Worm (Caenorhabditis elegans) whole organism, midembryonic: Measurements from ENCODE around the gene tag-325.

ENCODE experiments used
- T22C8.4 ChIP-seq: fragments of 200-800 bp; sonication (Bioruptor generic); IDR thresholded peaks from 2 replicates; pipeline ENCODE4 v1.3.6; 2022; ENCODE audit warnings: missing genetic modification characterization, missing compliant biosample characterization
- cog-1 ChIP-seq: sonication (generic microtip); optimal IDR thresholded peaks from 2 replicates; lab custom pipeline; 2016; ENCODE audit warnings: missing genetic modification characterization, missing compliant biosample characterization
- flt-1 ChIP-seq: fragments of 200-800 bp; sonication (Bioruptor generic); IDR thresholded peaks from 2 replicates; pipeline ENCODE4 v1.3.6; 2022; ENCODE audit warnings: missing genetic modification characterization, missing compliant biosample characterization
- klf-2 ChIP-seq: fragments of 200-800 bp; sonication (Bioruptor generic); conservative IDR thresholded peaks from 2 replicates; pipeline ENCODE4 v1.3.6; 2022; ENCODE audit warnings: missing genetic modification reagents, missing genetic modification characterization, missing compliant biosample characterization
- med-1 ChIP-seq: sonication (generic microtip); optimal IDR thresholded peaks from 2 replicates; lab custom pipeline; 2017; ENCODE audit warnings: missing genetic modification characterization, mild to moderate bottlenecking, missing compliant biosample characterization, antibody characterized with exemption, missing genetic modification reagents; ENCODE audit not compliant: insufficient read depth
- ref-1 ChIP-seq: fragments of 200-800 bp; sonication (Bioruptor generic); conservative IDR thresholded peaks from 2 replicates; pipeline ENCODE4 v1.3.6; 2022; ENCODE audit warnings: missing genetic modification reagents, missing genetic modification characterization, missing compliant biosample characterization
- tab-1 ChIP-seq: fragments of 200-800 bp; sonication (Bioruptor generic); IDR thresholded peaks from 2 replicates; pipeline ENCODE4 v1.3.6; 2022; ENCODE audit warnings: missing genetic modification characterization, missing compliant biosample characterization
- ztf-23 ChIP-seq: fragments of 200-800 bp; sonication (Bioruptor generic); IDR thresholded peaks from 2 replicates; pipeline ENCODE4 v1.3.6; 2022; ENCODE audit warnings: missing genetic modification reagents, missing genetic modification characterization, missing compliant biosample characterization
- ztf-29 ChIP-seq: fragments of 200-800 bp; sonication (Bioruptor generic); IDR thresholded peaks from 2 replicates; pipeline ENCODE4 v1.3.6; 2022; ENCODE audit warnings: missing genetic modification reagents, missing genetic modification characterization, missing compliant biosample characterization

Gene tag-325

DNA sequence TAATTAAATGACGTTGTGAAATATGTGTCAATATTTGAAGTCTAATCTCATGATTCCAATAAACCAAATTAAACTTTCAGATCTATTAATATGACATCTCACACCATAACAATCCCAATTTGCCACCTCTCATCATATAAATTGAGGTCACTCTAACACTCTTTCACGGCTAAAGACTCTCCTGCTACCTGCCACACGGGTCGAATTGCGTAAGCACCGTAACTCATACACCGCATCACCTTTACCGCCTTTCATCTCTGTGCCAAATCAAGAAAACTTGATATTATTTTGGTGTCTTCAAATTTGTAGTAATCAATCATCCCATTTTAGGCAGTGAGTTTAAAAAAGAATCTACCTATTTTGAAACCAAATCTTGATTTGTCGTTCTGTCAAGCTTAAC is 9.7 kb downstream of the tag-325 start:
- TF ChIP-seq klf-2 (GFP tag; lab: Robert Waterston, UW) = no peak
- TF ChIP-seq cog-1 (tag; lab: Kevin White, UChicago) = no peak

ce11 chrIII:4808089-4808488 is 11.5 kb downstream of the tag-325 start:
- TF ChIP-seq klf-2 (GFP tag; lab: Robert Waterston, UW) = no peak
- TF ChIP-seq flt-1 (GFP tag; lab: Robert Waterston, UW) = no peak
- TF ChIP-seq cog-1 (tag; lab: Kevin White, UChicago) = no peak
- no peak for TF ChIP-seq med-1 (GFP tag; lab: Kevin White, UChicago)
- TF ChIP-seq ztf-29 = no peak
- no peak for TF ChIP-seq T22C8.4 (GFP tag; lab: Robert Waterston, UW)
- no peak for TF ChIP-seq tab-1
- TF ChIP-seq ztf-23 = no peak
- no peak for TF ChIP-seq ref-1 (GFP tag; lab: Robert Waterston, UW)

- TF ChIP-seq cog-1 (tag; lab: Kevin White, UChicago) (no peak), ztf-29 (no peak), ztf-23 (no peak)
Measured at ce11 chrIII:4809526-4810153, 13.0 kb downstream of the tag-325 start, which contains the start of gene pal-1. TSS of gene pal-1 (minus strand) at chrIII:4809576.

DNA sequence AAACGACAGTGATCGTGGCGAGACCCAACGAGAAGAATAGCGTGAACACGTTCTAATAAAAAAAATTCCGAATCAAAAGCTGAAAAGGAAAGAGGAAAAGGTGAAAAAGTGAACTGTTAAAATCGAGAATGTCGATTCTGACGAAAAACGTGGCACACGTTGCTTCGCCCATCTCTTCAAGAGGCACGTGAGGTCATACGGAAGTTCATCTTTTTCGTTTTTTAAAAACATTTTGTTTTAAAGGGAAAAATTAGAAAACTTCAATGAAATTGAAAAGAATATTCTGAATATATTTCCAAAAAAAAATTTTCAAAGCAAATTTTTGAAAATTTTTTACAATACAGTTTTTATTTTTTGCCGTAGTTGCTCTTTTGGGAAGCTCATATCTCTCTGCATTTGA is 14.6 kb downstream of the tag-325 start, which contains the start of gene C38D4.7:
TSS of gene C38D4.7 (minus strand) at position 101 of the 400 bp plus-strand sequence.
- TF ChIP-seq klf-2 (GFP tag; lab: Robert Waterston, UW) (no peak), ztf-23 (no peak), flt-1 (GFP tag; lab: Robert Waterston, UW) (no peak), tab-1 (no peak), T22C8.4 (GFP tag; lab: Robert Waterston, UW) (no peak), ref-1 (GFP tag; lab: Robert Waterston, UW) (no peak), cog-1 (tag; lab: Kevin White, UChicago) (no peak), med-1 (GFP tag; lab: Kevin White, UChicago) (no peak), ztf-29 (no peak)

DNA sequence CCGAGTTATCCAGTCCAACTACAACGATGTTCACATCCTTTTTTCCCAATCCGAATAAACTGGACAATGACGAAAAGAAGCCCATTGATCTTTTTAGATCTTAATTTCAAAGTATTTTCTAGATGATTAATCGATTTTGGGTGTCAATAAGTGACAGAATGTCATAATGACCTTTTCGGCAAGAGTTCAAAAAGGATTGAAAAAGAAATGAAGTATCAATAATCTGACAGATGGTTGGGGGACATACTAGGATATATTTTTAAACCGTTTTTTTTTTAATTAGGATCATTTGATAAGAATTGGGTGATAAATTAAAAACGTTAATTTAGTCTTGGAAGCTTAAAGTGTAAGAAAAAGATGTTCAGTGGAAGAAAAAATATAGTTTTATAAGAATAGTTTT is 18.1 kb downstream of the tag-325 start, which contains the start of gene arl-6:
TSS of gene arl-6 (minus strand) at position 101 of the 400 bp plus-strand sequence.
- TF ChIP-seq med-1 (GFP tag; lab: Kevin White, UChicago) = no peak
- no peak for TF ChIP-seq cog-1 (tag; lab: Kevin White, UChicago)
- no peak for TF ChIP-seq tab-1
- TF ChIP-seq T22C8.4 (GFP tag; lab: Robert Waterston, UW) = no peak
- no peak for TF ChIP-seq ztf-29
- no peak for TF ChIP-seq klf-2 (GFP tag; lab: Robert Waterston, UW)
- TF ChIP-seq ztf-23 = no peak
- no peak for TF ChIP-seq ref-1 (GFP tag; lab: Robert Waterston, UW)
- no peak for TF ChIP-seq flt-1 (GFP tag; lab: Robert Waterston, UW)

DNA sequence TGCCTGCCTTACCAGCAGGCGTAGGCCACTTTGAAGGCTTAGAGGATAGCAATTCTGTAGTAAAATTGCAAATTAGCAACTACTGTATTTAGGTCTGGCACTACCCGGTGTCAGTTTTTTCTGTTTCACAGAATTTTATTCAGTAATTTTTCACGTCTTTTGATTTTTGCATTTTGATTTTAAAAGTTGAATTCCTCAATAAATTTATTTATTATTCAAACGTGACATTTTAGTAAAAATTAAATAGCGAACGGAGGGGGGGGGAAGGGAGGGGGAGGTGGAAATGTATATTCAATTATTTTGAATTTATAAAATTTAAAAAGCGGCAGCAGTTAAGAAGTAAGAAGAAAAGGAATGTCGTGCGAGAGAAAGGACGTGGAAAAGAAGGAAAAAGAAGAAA is 20.6 kb downstream of the tag-325 start, which contains the start of gene F26A1.4:
TSS of gene F26A1.4 (plus strand) at position 301 of the 400 bp plus-strand sequence.
- TF ChIP-seq med-1 (GFP tag; lab: Kevin White, UChicago) = no peak
- no peak for TF ChIP-seq klf-2 (GFP tag; lab: Robert Waterston, UW)
- TF ChIP-seq ztf-29 = no peak
- TF ChIP-seq cog-1 (tag; lab: Kevin White, UChicago) = no peak
- no peak for TF ChIP-seq ref-1 (GFP tag; lab: Robert Waterston, UW)
- TF ChIP-seq tab-1 = no peak
- no peak for TF ChIP-seq flt-1 (GFP tag; lab: Robert Waterston, UW)
- no peak for TF ChIP-seq ztf-23
- no peak for TF ChIP-seq T22C8.4 (GFP tag; lab: Robert Waterston, UW)

DNA sequence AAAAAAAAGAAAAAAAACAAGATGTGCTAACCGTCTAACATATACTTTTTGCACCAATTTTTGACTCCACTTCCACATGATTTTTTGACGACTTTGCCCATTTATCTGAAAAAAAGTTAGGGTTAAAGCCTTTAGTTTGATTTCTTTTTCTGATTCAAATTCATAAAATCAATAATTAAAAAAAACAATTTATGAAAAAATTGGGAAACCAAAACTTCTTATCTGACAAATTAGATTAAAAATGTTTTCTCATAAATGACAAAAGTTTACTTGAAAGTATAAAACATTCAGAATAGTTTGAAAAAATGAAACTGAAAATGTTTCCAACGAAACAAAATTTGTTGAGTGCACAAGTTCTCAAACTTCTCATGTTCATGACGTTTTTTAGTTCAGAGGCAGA is 23.2 kb downstream of the tag-325 start, which contains the start of gene F26A1.7:
TSS of gene F26A1.7 (minus strand) at position 101 of the 400 bp plus-strand sequence.
- TF ChIP-seq flt-1 (GFP tag; lab: Robert Waterston, UW) (no peak), ztf-23 (no peak), med-1 (GFP tag; lab: Kevin White, UChicago) (no peak), ref-1 (GFP tag; lab: Robert Waterston, UW) (no peak), tab-1 (no peak), cog-1 (tag; lab: Kevin White, UChicago) (no peak), klf-2 (GFP tag; lab: Robert Waterston, UW) (no peak), ztf-29 (no peak), T22C8.4 (GFP tag; lab: Robert Waterston, UW) (no peak)

DNA sequence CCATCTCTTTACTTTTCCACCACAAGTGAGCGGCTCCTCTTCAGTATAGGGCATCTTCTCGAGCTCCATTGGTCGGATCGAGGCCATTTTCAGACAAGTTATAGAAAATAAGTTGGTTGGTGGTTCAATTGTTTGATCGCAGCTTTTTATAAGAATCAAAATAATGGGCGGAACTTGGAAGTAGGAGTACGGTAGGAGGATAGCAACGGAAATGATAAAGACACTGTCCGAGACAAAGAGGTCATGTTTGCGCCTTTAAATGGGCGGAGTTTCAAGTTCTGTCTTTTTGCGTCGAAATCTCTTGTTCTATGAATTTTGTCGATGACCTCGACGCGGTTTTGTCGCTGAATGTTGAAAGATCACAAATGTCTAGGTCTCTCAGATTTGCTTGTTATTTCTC is 25.5 kb downstream of the tag-325 start, which contains the start of gene F26A1.8:
TSS of gene F26A1.8 (minus strand) at position 101 of the 400 bp plus-strand sequence.
- no peak for TF ChIP-seq ref-1 (GFP tag; lab: Robert Waterston, UW)
- no peak for TF ChIP-seq T22C8.4 (GFP tag; lab: Robert Waterston, UW)
- no peak for TF ChIP-seq cog-1 (tag; lab: Kevin White, UChicago)
- TF ChIP-seq ztf-23 = no peak
- TF ChIP-seq klf-2 (GFP tag; lab: Robert Waterston, UW) = no peak
- no peak for TF ChIP-seq ztf-29
- no peak for TF ChIP-seq flt-1 (GFP tag; lab: Robert Waterston, UW)

DNA sequence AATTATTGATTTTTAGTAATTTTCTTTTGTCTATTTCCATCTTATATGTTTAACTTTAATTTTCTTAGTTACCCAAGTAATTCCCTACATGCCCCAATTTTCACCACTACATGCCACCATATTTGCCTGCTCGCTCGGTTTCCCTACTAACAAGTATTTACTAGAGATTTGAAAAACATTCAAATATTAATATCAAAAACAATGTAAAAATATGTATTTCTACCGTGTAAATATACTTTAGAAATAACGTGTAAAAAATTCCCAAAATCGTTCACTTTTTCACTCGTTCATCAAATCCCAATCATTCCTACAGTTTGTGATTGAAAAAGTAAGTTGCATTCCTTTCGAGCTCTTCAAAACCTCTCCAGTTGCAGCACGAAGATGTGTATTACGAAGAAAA is 30.0 kb downstream of the tag-325 start, which contains the start of gene F26A1.3:
TSS of gene F26A1.3 (plus strand) at position 301 of the 400 bp plus-strand sequence.
- TF ChIP-seq ref-1 (GFP tag; lab: Robert Waterston, UW) (no peak), tab-1 (no peak), flt-1 (GFP tag; lab: Robert Waterston, UW) (no peak), ztf-23 (no peak), T22C8.4 (GFP tag; lab: Robert Waterston, UW) (no peak), cog-1 (tag; lab: Kevin White, UChicago) (no peak), ztf-29 (no peak), med-1 (GFP tag; lab: Kevin White, UChicago) (no peak), klf-2 (GFP tag; lab: Robert Waterston, UW) (no peak)
